Worm (Caenorhabditis elegans) whole organism, L4 larva: ENCODE data around the gene gana-1.

Experiments
- F37D6.2 ChIP-seq: sonication (generic microtip); optimal IDR thresholded peaks from 2 replicates; lab custom pipeline; 2016; ENCODE audit warnings: mild to moderate bottlenecking, missing genetic modification characterization, missing compliant biosample characterization
- Y105C5A.15 ChIP-seq: fragments of 200-800 bp; sonication (Bioruptor generic); IDR thresholded peaks from 2 replicates; pipeline ENCODE4 v1.3.6; 2022; ENCODE audit warnings: missing genetic modification characterization, missing compliant biosample characterization
- Y5F2A.4 ChIP-seq: fragments of 200-800 bp; sonication (Bioruptor generic); optimal IDR thresholded peaks from 2 replicates; lab custom pipeline; 2018; ENCODE audit warnings: mild to moderate bottlenecking, missing genetic modification characterization, missing compliant biosample characterization
- Y75B8A.6 ChIP-seq: fragments of 200-800 bp; sonication (Bioruptor generic); IDR thresholded peaks from 2 replicates; pipeline ENCODE4 v1.3.6; 2022; ENCODE audit warnings: missing genetic modification reagents, missing genetic modification characterization, missing compliant biosample characterization
- ZK337.2 ChIP-seq: fragments of 200-800 bp; sonication (Bioruptor generic); IDR thresholded peaks from 2 replicates; pipeline ENCODE4 v1.3.6; 2022; ENCODE audit warnings: missing genetic modification reagents, missing genetic modification characterization, missing compliant biosample characterization
- aha-1 ChIP-seq: fragments of 150-350 bp; peaks from one replicate; lab custom pipeline; 2014; ENCODE audit warnings: missing biosample characterization, missing genetic modification characterization
- arid-1 ChIP-seq: fragments of 200-800 bp; sonication (Bioruptor generic); conservative IDR thresholded peaks from 2 replicates; pipeline ENCODE4 v1.3.6; 2022; ENCODE audit warnings: missing genetic modification reagents, missing genetic modification characterization, missing compliant biosample characterization
- ceh-28 ChIP-seq: fragments of 150-350 bp; optimal IDR thresholded peaks from 2 replicates; lab custom pipeline; 2014; ENCODE audit warnings: missing biosample characterization, missing genetic modification reagents, missing genetic modification characterization
- ceh-32 ChIP-seq: sonication (generic microtip); optimal IDR thresholded peaks from 2 replicates; lab custom pipeline; 2016; ENCODE audit warnings: mild to moderate bottlenecking, missing genetic modification characterization, missing compliant biosample characterization; ENCODE audit not compliant: poor library complexity
- ceh-62 ChIP-seq: sonication (generic microtip); optimal IDR thresholded peaks from 2 replicates; lab custom pipeline; 2017; ENCODE audit warnings: missing biosample characterization, missing genetic modification characterization
- ces-1 ChIP-seq: fragments of 150-350 bp; sonication (generic microtip); optimal IDR thresholded peaks from 4 replicates; lab custom pipeline; 2014; ENCODE audit warnings: missing biosample characterization, missing genetic modification reagents, missing genetic modification characterization
- cey-2 ChIP-seq: sonication (generic microtip); optimal IDR thresholded peaks from 3 replicates; lab custom pipeline; 2017; ENCODE audit warnings: missing genetic modification characterization, mild to moderate bottlenecking, missing compliant biosample characterization, antibody characterized with exemption, borderline replicate concordance; ENCODE audit not compliant: insufficient read depth
- daf-16 ChIP-seq, 3 experiments: sonication (generic microtip); optimal IDR thresholded peaks; 2 replicates each; lab custom pipeline; 2016 to 2017; ENCODE audit warnings: missing genetic modification characterization in 3 of 3, missing genetic modification reagents in 3 of 3, mild to moderate bottlenecking in 2 of 3, missing compliant biosample characterization in 2 of 3, missing biosample characterization in 1 of 3, moderate library complexity in 1 of 3
- dmd-8 ChIP-seq: fragments of 200-800 bp; sonication (Bioruptor generic); IDR thresholded peaks from 2 replicates; pipeline ENCODE4 v1.3.6; 2022; ENCODE audit warnings: missing genetic modification characterization, missing compliant biosample characterization
- dmd-9 ChIP-seq: fragments of 200-800 bp; sonication (Bioruptor generic); IDR thresholded peaks from 2 replicates; pipeline ENCODE4 v1.3.6; 2022; ENCODE audit warnings: missing genetic modification reagents, missing genetic modification characterization, missing compliant biosample characterization
- dpl-1 ChIP-seq: fragments of 150-350 bp; optimal IDR thresholded peaks from 2 replicates; lab custom pipeline; 2014; ENCODE audit warnings: missing biosample characterization, missing genetic modification reagents, missing genetic modification characterization
- duxl-1 ChIP-seq: sonication (generic microtip); optimal IDR thresholded peaks from 2 replicates; lab custom pipeline; 2016; ENCODE audit warnings: mild to moderate bottlenecking, missing genetic modification characterization, moderate library complexity, missing compliant biosample characterization; ENCODE audit not compliant: poor library complexity
- egl-43 ChIP-seq: fragments of 200-800 bp; sonication (Bioruptor generic); IDR thresholded peaks from 2 replicates; pipeline ENCODE4 v1.3.6; 2022; ENCODE audit warnings: missing genetic modification reagents, missing genetic modification characterization, missing compliant biosample characterization
- hif-1 ChIP-seq, 2 experiments: sonication (generic microtip); optimal IDR thresholded peaks; 2 replicates each; lab custom pipeline; 2016 to 2017; ENCODE audit warnings: missing compliant biosample characterization in 2 of 2, missing genetic modification characterization in 2 of 2, missing genetic modification reagents in 2 of 2, missing genotype in 2 of 2, mild to moderate bottlenecking in 1 of 2
- hlh-11 ChIP-seq: fragments of 200-800 bp; sonication (Bioruptor generic); optimal IDR thresholded peaks from 2 replicates; lab custom pipeline; 2018; ENCODE audit warnings: mild to moderate bottlenecking, missing genetic modification characterization, missing compliant biosample characterization
- hlh-30 ChIP-seq: sonication (generic microtip); optimal IDR thresholded peaks from 2 replicates; lab custom pipeline; 2017; ENCODE audit warnings: antibody characterized with exemption, mild to moderate bottlenecking, missing genetic modification characterization, missing compliant biosample characterization; ENCODE audit not compliant: insufficient read depth
- lin-29 ChIP-seq: fragments of 200-800 bp; sonication (Bioruptor generic); IDR thresholded peaks from 2 replicates; pipeline ENCODE4 v1.3.6; 2022; ENCODE audit warnings: missing genetic modification reagents, missing genetic modification characterization, missing compliant biosample characterization
- lin-38 ChIP-seq: fragments of 200-800 bp; sonication (Bioruptor generic); IDR thresholded peaks from 2 replicates; pipeline ENCODE4 v1.3.6; 2022; ENCODE audit warnings: missing genetic modification reagents, missing genetic modification characterization, missing compliant biosample characterization
- lsy-2 ChIP-seq, 2 experiments: fragments of 150-350 bp in 1 of 2; sonication (generic microtip) in 1 of 2; optimal IDR thresholded peaks; 2 replicates each; lab custom pipeline; 2014 to 2017; ENCODE audit warnings: missing biosample characterization in 2 of 2, missing genetic modification characterization in 2 of 2
- madf-5 ChIP-seq, 2 experiments: fragments of 200-800 bp; sonication (Bioruptor generic); IDR thresholded peaks; 2 replicates each; pipeline ENCODE4 v1.3.6; 2022; ENCODE audit warnings: missing compliant biosample characterization in 2 of 2, missing genetic modification characterization in 2 of 2
- mep-1 ChIP-seq: fragments of 150-350 bp; sonication (generic microtip); optimal IDR thresholded peaks from 3 replicates; lab custom pipeline; 2014; ENCODE audit warnings: missing biosample characterization, missing genetic modification characterization
- mes-2 ChIP-seq: sonication (generic microtip); optimal IDR thresholded peaks from 2 replicates; lab custom pipeline; 2016; ENCODE audit warnings: missing genotype, mild to moderate bottlenecking, missing genetic modification characterization, missing compliant biosample characterization; ENCODE audit not compliant: poor library complexity, severe bottlenecking
- nhr-102 ChIP-seq: sonication (generic microtip); optimal IDR thresholded peaks from 2 replicates; lab custom pipeline; 2016; ENCODE audit warnings: mild to moderate bottlenecking, missing genetic modification characterization, moderate library complexity, missing compliant biosample characterization
- nhr-11 ChIP-seq: fragments of 150-350 bp; optimal IDR thresholded peaks from 2 replicates; lab custom pipeline; 2014; ENCODE audit warnings: missing biosample characterization, missing genetic modification characterization
- nhr-25 ChIP-seq: sonication (generic microtip); optimal IDR thresholded peaks from 2 replicates; lab custom pipeline; 2017; ENCODE audit warnings: missing genetic modification characterization, mild to moderate bottlenecking, missing compliant biosample characterization, antibody characterized with exemption, moderate library complexity, borderline replicate concordance; ENCODE audit not compliant: insufficient read depth
- nhr-28 ChIP-seq: fragments of 150-350 bp; optimal IDR thresholded peaks from 2 replicates; lab custom pipeline; 2014; ENCODE audit warnings: missing biosample characterization, missing genetic modification characterization
- nhr-6 ChIP-seq: fragments of 150-350 bp; optimal IDR thresholded peaks from 2 replicates; lab custom pipeline; 2014; ENCODE audit warnings: missing biosample characterization, missing genetic modification characterization
- pha-4 ChIP-seq, 2 experiments: fragments of 150-350 bp in 1 of 2; fragments of 200-800 bp in 1 of 2; sonication (Bioruptor generic) in 1 of 2; IDR thresholded peaks in 1 of 2; optimal IDR thresholded peaks in 1 of 2; 2 replicates each; pipeline versions ENCODE4 v1.3.6 to Lab custom; 2014 to 2022; ENCODE audit warnings: missing genetic modification characterization in 2 of 2, missing genetic modification reagents in 2 of 2, missing biosample characterization in 1 of 2, missing compliant biosample characterization in 1 of 2
- sdz-12 ChIP-seq: fragments of 200-800 bp; sonication (Bioruptor generic); optimal IDR thresholded peaks from 2 replicates; lab custom pipeline; 2018; ENCODE audit warnings: mild to moderate bottlenecking, missing genetic modification characterization, missing compliant biosample characterization
- snpc-1.2 ChIP-seq: fragments of 200-800 bp; sonication (Bioruptor generic); IDR thresholded peaks from 2 replicates; pipeline ENCODE4 v1.3.6; 2022; ENCODE audit warnings: missing genetic modification reagents, missing genetic modification characterization, missing compliant biosample characterization
- spr-1 ChIP-seq: sonication (generic microtip); optimal IDR thresholded peaks from 2 replicates; lab custom pipeline; 2016; ENCODE audit warnings: mild to moderate bottlenecking, missing genetic modification characterization, missing compliant biosample characterization
- tag-97 ChIP-seq: fragments of 200-800 bp; sonication (Bioruptor generic); IDR thresholded peaks from 2 replicates; pipeline ENCODE4 v1.3.6; 2022; ENCODE audit warnings: missing genetic modification characterization, missing compliant biosample characterization
- unc-130 ChIP-seq: sonication (generic microtip); optimal IDR thresholded peaks from 2 replicates; lab custom pipeline; 2016; ENCODE audit warnings: missing genetic modification reagents, missing genetic modification characterization, missing compliant biosample characterization
- unc-62 ChIP-seq, 3 experiments: fragments of 150-350 bp in 1 of 3; sonication (generic microtip); optimal IDR thresholded peaks in 2 of 3; peaks in 1 of 3; 1 replicate in 1 of 3; 2 replicates in 2 of 3; lab custom pipeline; 2014 to 2017; ENCODE audit warnings: missing biosample characterization in 3 of 3, missing genetic modification characterization in 3 of 3, missing genetic modification reagents in 3 of 3, missing genotype in 1 of 3
- vab-7 ChIP-seq: fragments of 200-800 bp; sonication (Bioruptor generic); IDR thresholded peaks from 2 replicates; pipeline ENCODE4 v1.3.6; 2022; ENCODE audit warnings: missing genetic modification reagents, missing genetic modification characterization, missing compliant biosample characterization
- zfp-2 ChIP-seq: sonication (generic microtip); optimal IDR thresholded peaks from 2 replicates; lab custom pipeline; 2016; ENCODE audit warnings: mild to moderate bottlenecking, missing genetic modification characterization, missing compliant biosample characterization
- ztf-11 ChIP-seq: fragments of 150-350 bp; optimal IDR thresholded peaks from 2 replicates; lab custom pipeline; 2014; ENCODE audit warnings: missing biosample characterization, missing genetic modification characterization

The gana-1 gene

ce11 chrV:12038783-12039182 lies 48.3 kb upstream of the gana-1 start (continued):
- TF ChIP-seq nhr-11 (tag; lab: Kevin White, UChicago), result no peak
- peak; percentile 28; the same call in 1 of the 2 replicates for TF ChIP-seq lin-38
- no peak for TF ChIP-seq nhr-102
- peak; percentile 31 for TF ChIP-seq hlh-30 (tag; lab: Kevin White, UChicago)
- TF ChIP-seq sdz-12 (GFP tag; lab: Kevin White, UChicago), result no peak
- no peak for TF ChIP-seq zfp-2
- no peak for TF ChIP-seq Y5F2A.4 (GFP tag; lab: Kevin White, UChicago)
- no peak for TF ChIP-seq nhr-28 (tag; lab: Kevin White, UChicago)
- TF ChIP-seq cey-2, result no peak
- TF ChIP-seq dmd-9, result no peak
- no peak for TF ChIP-seq unc-130 (GFP tag; lab: Kevin White, UChicago)
- no peak for TF ChIP-seq madf-5 (GFP tag; IDR thresholded peaks at IDR 0.05; lab: Robert Waterston, UW)
- TF ChIP-seq ZK337.2, result no peak
- peak in 1 of 2 experiments; percentile 14 for TF ChIP-seq hif-1 (tag; optimal IDR thresholded peaks at IDR 0.05; lab: Kevin White, UChicago)
- TF ChIP-seq lin-29 (GFP tag; lab: Robert Waterston, UW), result no peak
- TF ChIP-seq nhr-6 (tag; lab: Kevin White, UChicago), result peak; percentile 25
- no peak for TF ChIP-seq Y105C5A.15 (GFP tag; lab: Robert Waterston, UW)
- TF ChIP-seq tag-97, result no peak
- no peak for TF ChIP-seq daf-16 (GFP tag; optimal IDR thresholded peaks at IDR 0.05; lab: Kevin White, UChicago)
- no peak for TF ChIP-seq daf-16 (tag; optimal IDR thresholded peaks at IDR 0.05; lab: Kevin White, UChicago)
- TF ChIP-seq ceh-32 (tag; lab: Kevin White, UChicago), result no peak
- TF ChIP-seq lsy-2 (tag; optimal IDR thresholded peaks at IDR 0.05; lab: Kevin White, UChicago), result peak in 1 of 2 experiments; percentile 12
- TF ChIP-seq spr-1 (tag; lab: Kevin White, UChicago), result peak; percentile 18
- TF ChIP-seq aha-1 (tag; lab: Kevin White, UChicago), result no peak
- peak; percentile 9 for TF ChIP-seq F37D6.2 (tag; lab: Kevin White, UChicago)
- TF ChIP-seq vab-7 (GFP tag; lab: Robert Waterston, UW), result no peak
- no peak for TF ChIP-seq snpc-1.2
- TF ChIP-seq ces-1, result no peak
- no peak for TF ChIP-seq duxl-1 (tag; lab: Kevin White, UChicago)
- TF ChIP-seq mes-2, result peak; percentile 51
- no peak for TF ChIP-seq pha-4 (GFP tag; IDR thresholded peaks at IDR 0.05; lab: Robert Waterston, UW)
- no peak for TF ChIP-seq pha-4 (tag; optimal IDR thresholded peaks at IDR 0.05; lab: Kevin White, UChicago)
- TF ChIP-seq ztf-11 (tag; lab: Kevin White, UChicago), result no peak
- TF ChIP-seq arid-1, result no peak
- TF ChIP-seq ceh-62 (tag; lab: Kevin White, UChicago), result no peak
- TF ChIP-seq egl-43 (GFP tag; lab: Robert Waterston, UW), result peak; percentile 50; the same call in 1 of the 2 replicates
- TF ChIP-seq dpl-1 (GFP tag; lab: Kevin White, UChicago), result no peak
- TF ChIP-seq dmd-8, result no peak
- peak; percentile 52 for TF ChIP-seq mep-1 (tag; lab: Kevin White, UChicago)
- TF ChIP-seq ceh-28 (tag; lab: Kevin White, UChicago), result no peak

ce11 chrV:12039755-12040154 lies 47.3 kb upstream of the gana-1 start:
- peak; percentile 59 for TF ChIP-seq nhr-25 (tag; lab: Kevin White, UChicago)
- peak; percentile 19 for TF ChIP-seq hlh-11 (tag; lab: Kevin White, UChicago)
- TF ChIP-seq unc-62 (GFP tag; optimal IDR thresholded peaks at IDR 0.05 in 1 of 2; lab: Kevin White, UChicago), result peak in 1 of 2 experiments; percentile 90
- TF ChIP-seq unc-62 (tag; optimal IDR thresholded peaks at IDR 0.05; lab: Kevin White, UChicago), result no peak
- TF ChIP-seq nhr-6 (tag; lab: Kevin White, UChicago), result peak; percentile 63
- no peak for TF ChIP-seq Y75B8A.6 (GFP tag; lab: Robert Waterston, UW)
- TF ChIP-seq pha-4 (GFP tag; IDR thresholded peaks at IDR 0.05; lab: Robert Waterston, UW), result no peak
- peak; percentile 5 for TF ChIP-seq pha-4 (tag; optimal IDR thresholded peaks at IDR 0.05; lab: Kevin White, UChicago)
